Worm (Caenorhabditis elegans) whole organism, early embryonic: ENCODE measurements around the gene dos-2.

Experiments
- B0310.2 ChIP-seq: sonication (generic microtip); optimal IDR thresholded peaks from 2 replicates; lab custom pipeline; 2016; ENCODE audit warnings: mild to moderate bottlenecking, missing genetic modification characterization, missing compliant biosample characterization
- F13C5.2 ChIP-seq: sonication (generic microtip); optimal IDR thresholded peaks from 2 replicates; lab custom pipeline; 2017; ENCODE audit warnings: mild to moderate bottlenecking, missing genetic modification characterization, inconsistent platforms, missing compliant biosample characterization
- aly-1 ChIP-seq: sonication (generic microtip); optimal IDR thresholded peaks from 2 replicates; lab custom pipeline; 2016; ENCODE audit warnings: missing genetic modification characterization, missing compliant biosample characterization
- ama-1 ChIP-seq: fragments of 150-350 bp; optimal IDR thresholded peaks from 2 replicates; lab custom pipeline; 2014
- ets-7 ChIP-seq: sonication (generic microtip); optimal IDR thresholded peaks from 2 replicates; lab custom pipeline; 2016; ENCODE audit warnings: missing genotype, missing genetic modification characterization, missing compliant biosample characterization
- flt-1 ChIP-seq: fragments of 200-800 bp; sonication (Bioruptor generic); IDR thresholded peaks from 2 replicates; pipeline ENCODE4 v1.3.6; 2022; ENCODE audit warnings: missing genetic modification characterization, missing compliant biosample characterization
- hmbx-1 ChIP-seq: sonication (generic microtip); optimal IDR thresholded peaks from 2 replicates; lab custom pipeline; 2016; ENCODE audit warnings: mild to moderate bottlenecking, missing genetic modification characterization, missing compliant biosample characterization
- hmg-4 ChIP-seq: fragments of 200-800 bp; sonication (Bioruptor generic); optimal IDR thresholded peaks from 2 replicates; lab custom pipeline; 2018; ENCODE audit warnings: mild to moderate bottlenecking, missing genetic modification characterization, missing compliant biosample characterization
- scrt-1 ChIP-seq: fragments of 200-800 bp; sonication (Bioruptor generic); IDR thresholded peaks from 2 replicates; pipeline ENCODE4 v1.3.6; 2022; ENCODE audit warnings: missing genetic modification characterization, missing compliant biosample characterization
- sea-1 ChIP-seq: fragments of 200-800 bp; sonication (Bioruptor generic); conservative IDR thresholded peaks from 2 replicates; pipeline ENCODE4 v1.3.6; 2022; ENCODE audit warnings: missing genetic modification characterization, missing compliant biosample characterization
- tbx-37 ChIP-seq: fragments of 200-800 bp; sonication (Bioruptor generic); conservative IDR thresholded peaks from 2 replicates; pipeline ENCODE4 v1.3.6; 2022; ENCODE audit warnings: missing genetic modification reagents, missing genetic modification characterization, missing compliant biosample characterization
- tra-4 ChIP-seq: sonication (generic microtip); optimal IDR thresholded peaks from 2 replicates; lab custom pipeline; 2017; ENCODE audit warnings: missing genetic modification characterization, missing compliant biosample characterization

DNA sequence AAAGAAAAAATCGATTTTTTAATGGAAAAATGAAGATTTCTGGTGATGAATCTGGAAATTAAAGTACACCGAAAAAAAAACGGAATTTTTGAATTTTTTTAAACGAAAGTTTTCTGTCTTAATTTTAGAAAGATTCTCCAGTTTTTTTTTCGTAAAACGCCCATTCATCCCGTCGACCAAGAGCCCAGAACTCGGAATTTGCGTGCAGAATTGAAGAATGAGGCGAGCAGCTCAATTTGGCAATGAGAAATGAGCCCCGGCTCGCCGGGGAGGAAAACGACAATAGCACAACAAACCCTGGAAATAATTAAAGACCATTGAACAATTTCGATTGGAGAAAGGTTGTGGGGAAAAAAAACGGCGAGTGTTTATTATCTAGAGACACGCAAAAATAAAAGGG lies 44.2 kb upstream of the dos-2 start:
- TF ChIP-seq sea-1 (GFP tag; lab: Robert Waterston, UW) (no peak), ama-1 (lab: Kevin White, UChicago) (no peak), aly-1 (tag; lab: Kevin White, UChicago) (no peak), hmbx-1 (tag; lab: Kevin White, UChicago) (no peak), tra-4 (tag; lab: Kevin White, UChicago) (no peak), flt-1 (GFP tag; lab: Robert Waterston, UW) (no peak), F13C5.2 (no peak), scrt-1 (GFP tag; lab: Robert Waterston, UW) (no peak), ets-7 (tag; lab: Kevin White, UChicago) (no peak), B0310.2 (tag; lab: Kevin White, UChicago) (no peak), hmg-4 (no peak), tbx-37 (GFP tag; lab: Robert Waterston, UW) (no peak)
